Worm (Caenorhabditis elegans) whole organism, L3 larva: ENCODE data around the gene E01G4.5.

ENCODE experiments used
- ZK546.5 ChIP-seq: sonication (generic microtip); optimal IDR thresholded peaks from 2 replicates; lab custom pipeline; 2017; ENCODE audit warnings: missing biosample characterization, missing genetic modification characterization
- ama-1 ChIP-seq: fragments of 150-350 bp; optimal IDR thresholded peaks from 2 replicates; lab custom pipeline; 2018
- ceh-16 ChIP-seq: sonication (generic microtip); optimal IDR thresholded peaks from 2 replicates; lab custom pipeline; 2017; ENCODE audit warnings: missing biosample characterization, missing genetic modification characterization
- ceh-28 ChIP-seq: fragments of 150-350 bp; optimal IDR thresholded peaks from 2 replicates; lab custom pipeline; 2014; ENCODE audit warnings: missing biosample characterization, missing genetic modification reagents, missing genetic modification characterization
- ceh-82 ChIP-seq: fragments of 150-350 bp; optimal IDR thresholded peaks from 2 replicates; lab custom pipeline; 2014; ENCODE audit warnings: missing biosample characterization, missing genetic modification characterization
- ceh-9 ChIP-seq: sonication (generic microtip); optimal IDR thresholded peaks from 2 replicates; lab custom pipeline; 2018; ENCODE audit warnings: missing biosample characterization, missing genetic modification characterization
- daf-12 ChIP-seq: fragments of 150-350 bp; optimal IDR thresholded peaks from 2 replicates; lab custom pipeline; 2014; ENCODE audit warnings: missing biosample characterization, missing genetic modification reagents, missing genetic modification characterization
- egl-27 ChIP-seq: sonication (generic microtip); optimal IDR thresholded peaks from 4 replicates; lab custom pipeline; 2017; ENCODE audit warnings: missing biosample characterization, missing genetic modification reagents, missing genetic modification characterization
- egl-5 ChIP-seq: fragments of 150-350 bp; optimal IDR thresholded peaks from 2 replicates; lab custom pipeline; 2017; ENCODE audit warnings: missing biosample characterization, missing genetic modification reagents, missing genetic modification characterization, inconsistent platforms
- elt-1 ChIP-seq: fragments of 150-350 bp; optimal IDR thresholded peaks from 2 replicates; lab custom pipeline; 2014; ENCODE audit warnings: missing biosample characterization, missing genetic modification characterization
- elt-2 ChIP-seq: sonication (generic microtip); optimal IDR thresholded peaks from 2 replicates; lab custom pipeline; 2016; ENCODE audit warnings: missing genetic modification reagents, mild to moderate bottlenecking, missing genetic modification characterization, missing compliant biosample characterization
- eor-1 ChIP-seq, 2 experiments: fragments of 150-350 bp; optimal IDR thresholded peaks; 2 replicates each; lab custom pipeline; 2014 to 2018; ENCODE audit warnings: missing biosample characterization in 2 of 2, missing genetic modification characterization in 2 of 2
- fkh-10 ChIP-seq: sonication (generic microtip); optimal IDR thresholded peaks from 2 replicates; lab custom pipeline; 2017; ENCODE audit warnings: missing biosample characterization, missing genetic modification reagents, missing genetic modification characterization
- fkh-2 ChIP-seq: fragments of 150-350 bp; optimal IDR thresholded peaks from 2 replicates; lab custom pipeline; 2014; ENCODE audit warnings: missing biosample characterization, missing genetic modification reagents, missing genetic modification characterization
- hmg-11 ChIP-seq: sonication (generic microtip); optimal IDR thresholded peaks from 2 replicates; lab custom pipeline; 2016; ENCODE audit warnings: missing genetic modification characterization, missing compliant biosample characterization
- lin-15B ChIP-seq: fragments of 150-350 bp; optimal IDR thresholded peaks from 2 replicates; lab custom pipeline; 2014; ENCODE audit warnings: missing biosample characterization, missing genetic modification characterization
- lin-39 ChIP-seq: fragments of 150-350 bp; optimal IDR thresholded peaks from 2 replicates; lab custom pipeline; 2018; ENCODE audit warnings: missing biosample characterization, missing genetic modification reagents, missing genetic modification characterization
- lsy-12 ChIP-seq: sonication (generic microtip); optimal IDR thresholded peaks from 2 replicates; lab custom pipeline; 2016; ENCODE audit warnings: mild to moderate bottlenecking, missing genetic modification characterization, missing compliant biosample characterization
- nfya-1 ChIP-seq: sonication (generic microtip); optimal IDR thresholded peaks from 2 replicates; lab custom pipeline; 2017; ENCODE audit warnings: missing genetic modification characterization, mild to moderate bottlenecking, missing compliant biosample characterization, antibody characterized with exemption, moderate library complexity; ENCODE audit not compliant: insufficient read depth
- nhr-11 ChIP-seq: fragments of 150-350 bp; optimal IDR thresholded peaks from 2 replicates; lab custom pipeline; 2014; ENCODE audit warnings: missing biosample characterization, missing genetic modification characterization
- nhr-12 ChIP-seq: fragments of 150-350 bp; optimal IDR thresholded peaks from 2 replicates; lab custom pipeline; 2014; ENCODE audit warnings: missing biosample characterization, missing genetic modification characterization
- nhr-23 ChIP-seq: fragments of 150-350 bp; optimal IDR thresholded peaks from 2 replicates; lab custom pipeline; 2014; ENCODE audit warnings: missing biosample characterization, missing genetic modification reagents, missing genetic modification characterization
- nhr-237 ChIP-seq: fragments of 150-350 bp; optimal IDR thresholded peaks from 2 replicates; lab custom pipeline; 2014; ENCODE audit warnings: missing biosample characterization, missing genetic modification characterization
- nhr-25 ChIP-seq: sonication (generic microtip); optimal IDR thresholded peaks from 2 replicates; lab custom pipeline; 2017; ENCODE audit warnings: missing biosample characterization, missing genetic modification characterization
- nhr-28 ChIP-seq: fragments of 150-350 bp; optimal IDR thresholded peaks from 2 replicates; lab custom pipeline; 2014; ENCODE audit warnings: missing biosample characterization, missing genetic modification characterization
- nhr-43 ChIP-seq: sonication (generic microtip); optimal IDR thresholded peaks from 2 replicates; lab custom pipeline; 2016; ENCODE audit warnings: mild to moderate bottlenecking, missing genetic modification characterization, missing compliant biosample characterization; ENCODE audit not compliant: poor library complexity, severe bottlenecking
- nhr-67 ChIP-seq: fragments of 150-350 bp; optimal IDR thresholded peaks from 2 replicates; lab custom pipeline; 2014; ENCODE audit warnings: missing biosample characterization, missing genetic modification characterization
- nhr-77 ChIP-seq: fragments of 150-350 bp; optimal IDR thresholded peaks from 2 replicates; lab custom pipeline; 2014; ENCODE audit warnings: missing biosample characterization, missing genetic modification characterization
- pha-4 ChIP-seq: fragments of 150-350 bp; optimal IDR thresholded peaks from 2 replicates; lab custom pipeline; 2014; ENCODE audit warnings: missing biosample characterization, missing genetic modification reagents, missing genetic modification characterization
- pqm-1 ChIP-seq: fragments of 150-350 bp; optimal IDR thresholded peaks from 2 replicates; lab custom pipeline; 2017; ENCODE audit warnings: missing biosample characterization, missing genetic modification characterization, inconsistent platforms
- sea-2 ChIP-seq: fragments of 150-350 bp; sonication (generic microtip); optimal IDR thresholded peaks from 4 replicates; lab custom pipeline; 2014; ENCODE audit warnings: missing biosample characterization, missing genetic modification reagents, missing genetic modification characterization
- snpc-4 ChIP-seq: fragments of 150-350 bp; optimal IDR thresholded peaks from 2 replicates; lab custom pipeline; 2014; ENCODE audit warnings: missing biosample characterization, missing genetic modification characterization
- tbx-2 ChIP-seq: sonication (generic microtip); optimal IDR thresholded peaks from 2 replicates; lab custom pipeline; 2016; ENCODE audit warnings: mild to moderate bottlenecking, missing genetic modification characterization, missing compliant biosample characterization
- unc-39 ChIP-seq: sonication (generic microtip); optimal IDR thresholded peaks from 4 replicates; lab custom pipeline; 2017; ENCODE audit warnings: missing biosample characterization, missing genetic modification characterization
- ztf-4 ChIP-seq: fragments of 150-350 bp; optimal IDR thresholded peaks from 2 replicates; lab custom pipeline; 2014; ENCODE audit warnings: missing biosample characterization, missing genetic modification characterization

E01G4.5 gene

ce11 chrII:13494762-13495161 is 22.6 kb downstream of the E01G4.5 start:
- TF ChIP-seq pqm-1 (tag; lab: Kevin White, UChicago) (peak; percentile 8), hmg-11 (peak; percentile 54), lin-15B (tag; lab: Kevin White, UChicago) (peak; percentile 39), egl-5 (no peak), ceh-16 (tag; lab: Kevin White, UChicago) (no peak), nhr-25 (tag; lab: Kevin White, UChicago) (no peak), lin-39 (no peak), unc-39 (no peak), fkh-2 (no peak), nhr-12 (tag; lab: Kevin White, UChicago) (no peak), pha-4 (tag; lab: Kevin White, UChicago) (peak; percentile 89), ceh-28 (tag; lab: Kevin White, UChicago) (no peak), nhr-67 (tag; lab: Kevin White, UChicago) (no peak), daf-12 (tag; lab: Kevin White, UChicago) (no peak), nhr-28 (no peak), ama-1 (lab: Kevin White, UChicago) (peak; percentile 24), elt-1 (no peak), nfya-1 (tag; lab: Kevin White, UChicago) (peak; percentile 12), elt-2 (tag; lab: Kevin White, UChicago) (peak; percentile 31), ceh-9 (tag; lab: Kevin White, UChicago) (no peak), eor-1 (tag; optimal IDR thresholded peaks at IDR 0.05; lab: Kevin White, UChicago) (no peak), sea-2 (no peak), snpc-4 (peak; percentile 42)
- TF ChIP-seq, all 47 proteins: peak for 8

DNA sequence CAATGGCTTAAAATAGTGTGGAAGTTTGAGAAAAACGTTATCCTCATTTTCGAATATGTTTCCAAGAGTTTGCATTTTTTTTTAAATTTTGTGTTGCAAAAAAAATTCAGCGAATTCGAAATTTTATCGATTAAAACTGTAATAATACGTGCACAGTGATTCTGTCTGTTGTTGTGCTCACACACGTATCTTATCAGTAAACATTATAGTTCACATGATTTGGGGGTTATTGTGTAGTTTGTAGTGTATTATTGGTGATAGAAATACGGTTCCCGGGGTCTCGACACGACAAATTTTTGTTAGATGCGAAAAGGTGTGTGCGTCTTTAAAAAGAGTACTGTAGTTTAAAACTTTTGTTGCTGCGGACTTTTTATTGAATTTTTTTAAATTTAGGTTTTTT is 23.5 kb downstream of the E01G4.5 start, which contains the start of gene drr-1:
TSS of gene drr-1 (minus strand) at position 183 of the 400 bp plus-strand sequence.
- TF ChIP-seq lin-15B (tag; lab: Kevin White, UChicago) (no peak), egl-5 (no peak), lsy-12 (no peak), elt-2 (tag; lab: Kevin White, UChicago) (peak; percentile 72), tbx-2 (tag; lab: Kevin White, UChicago) (no peak), ceh-28 (tag; lab: Kevin White, UChicago) (peak; percentile 46), nhr-77 (no peak), ceh-82 (tag; lab: Kevin White, UChicago) (no peak), fkh-2 (no peak), pha-4 (tag; lab: Kevin White, UChicago) (peak; percentile 35)
- TF ChIP-seq, all 47 proteins: peak for 3

DNA sequence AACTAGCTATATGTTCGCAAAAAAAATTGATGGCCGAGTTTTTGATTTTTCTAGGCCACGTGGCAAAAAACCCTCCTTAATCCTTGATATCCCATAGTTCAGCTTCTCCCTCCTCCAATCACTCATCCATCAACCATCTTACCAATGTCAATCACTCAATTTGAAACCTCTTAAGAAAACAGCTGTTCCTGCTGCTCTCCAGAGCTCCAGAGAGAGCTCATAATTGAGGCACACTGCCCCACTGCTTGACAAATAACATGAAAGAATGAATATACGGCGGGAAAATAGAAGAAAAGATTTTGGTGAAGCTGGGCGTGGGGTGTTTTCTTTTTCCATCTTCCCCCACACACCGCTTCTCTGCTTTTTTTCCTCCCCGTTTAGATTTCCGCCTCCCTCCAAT is 28.4 kb downstream of the E01G4.5 start:
- peak; percentile 22 for TF ChIP-seq egl-5
- TF ChIP-seq nhr-25 (tag; lab: Kevin White, UChicago), result no peak
- peak; percentile 66 for TF ChIP-seq lin-39

DNA sequence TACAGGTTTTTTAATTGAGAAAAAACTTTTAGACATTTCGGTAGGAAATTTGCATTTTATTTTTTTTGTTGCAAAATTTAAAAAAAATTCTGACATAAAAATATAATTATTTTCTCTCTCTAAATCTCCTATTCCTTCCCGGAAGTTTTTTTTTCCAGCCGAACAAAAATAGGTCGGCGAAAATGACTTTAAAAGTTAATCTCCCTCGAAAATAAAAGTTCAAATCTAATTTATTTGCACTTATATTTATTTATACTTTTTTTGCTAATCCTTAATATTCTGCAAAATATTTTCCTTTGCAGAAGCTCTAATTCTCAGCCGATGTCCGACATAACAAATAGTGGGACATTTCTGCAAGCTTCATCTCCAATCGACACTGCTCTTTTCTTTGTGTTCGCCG is 29.4 kb downstream of the E01G4.5 start, which contains the start of gene F45H10.5:
TSS of gene F45H10.5 (plus strand) at position 301 of the 400 bp plus-strand sequence.
- TF ChIP-seq ceh-28 (tag; lab: Kevin White, UChicago), result no peak
- TF ChIP-seq egl-5, result no peak
- TF ChIP-seq lin-39, result no peak
- TF ChIP-seq ztf-4 (tag; lab: Kevin White, UChicago), result no peak
- no peak for TF ChIP-seq egl-27 (tag; lab: Kevin White, UChicago)
- no peak for TF ChIP-seq daf-12 (tag; lab: Kevin White, UChicago)
- no peak for TF ChIP-seq ceh-82 (tag; lab: Kevin White, UChicago)
- no peak for TF ChIP-seq elt-2 (tag; lab: Kevin White, UChicago)
- no peak for TF ChIP-seq nhr-25 (tag; lab: Kevin White, UChicago)
- TF ChIP-seq, all 47 proteins: peak for 0

DNA sequence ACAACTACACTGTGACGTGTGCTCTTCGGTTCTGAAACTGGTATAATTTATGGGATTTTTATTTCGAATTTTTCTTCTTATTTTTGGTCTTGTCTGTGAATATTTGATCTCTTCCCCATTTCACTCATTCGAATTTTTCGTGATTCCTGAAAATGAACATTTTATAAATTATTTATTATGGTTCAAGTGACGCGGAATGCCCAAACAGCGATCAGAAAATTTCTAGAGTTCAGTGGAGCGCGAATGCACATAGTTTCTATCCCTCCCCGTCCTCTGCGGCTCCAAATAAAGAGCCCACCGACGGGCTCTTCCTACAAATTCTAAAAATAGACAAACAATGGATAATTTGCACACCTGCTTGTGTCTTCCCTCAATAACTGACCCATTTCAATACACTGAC is 31.5 kb downstream of the E01G4.5 start, which contains the start of gene F54F11.1:
TSS of gene F54F11.1 (plus strand) at position 301 of the 400 bp plus-strand sequence.
- TF ChIP-seq fkh-10 (GFP tag; lab: Kevin White, UChicago) (no peak), nhr-43 (tag; lab: Kevin White, UChicago) (no peak), nhr-237 (tag; lab: Kevin White, UChicago) (no peak), nhr-28 (no peak), elt-2 (tag; lab: Kevin White, UChicago) (no peak), snpc-4 (no peak), nhr-23 (tag; lab: Kevin White, UChicago) (no peak), lsy-12 (no peak), nhr-11 (no peak), ceh-16 (tag; lab: Kevin White, UChicago) (no peak), ZK546.5 (tag; lab: Kevin White, UChicago) (no peak), nfya-1 (tag; lab: Kevin White, UChicago) (no peak)
